Fruit fly (Drosophila melanogaster) whole organism, prepupa: ENCODE results near the gene CG33796.

Experiments
- Blimp-1 ChIP-seq: fragments of 200-800 bp; sonication (Bioruptor generic); optimal IDR thresholded peaks from 3 replicates; lab custom pipeline; 2017; ENCODE audit warnings: missing biosample characterization, missing genetic modification characterization, mild to moderate bottlenecking, moderate library complexity, missing genetic modification reagents
- CG10631 ChIP-seq: fragments of 200-800 bp; sonication (Bioruptor generic); optimal IDR thresholded peaks from 2 replicates; lab custom pipeline; 2016; ENCODE audit warnings: missing biosample characterization, missing genetic modification characterization
- CG10669 ChIP-seq: fragments of 200-800 bp; sonication (Bioruptor generic); optimal IDR thresholded peaks from 3 replicates; lab custom pipeline; 2018; ENCODE audit warnings: missing biosample characterization, mild to moderate bottlenecking, missing genetic modification characterization, moderate library complexity
- CG11294 ChIP-seq: fragments of 200-800 bp; sonication (Bioruptor generic); IDR thresholded peaks from 2 replicates; pipeline ENCODE4 v1.3.6; 2022; ENCODE audit warnings: missing biosample characterization, missing genetic modification characterization
- CG11902 ChIP-seq: fragments of 200-800 bp; sonication (Bioruptor generic); optimal IDR thresholded peaks from 3 replicates; lab custom pipeline; 2016; ENCODE audit warnings: missing biosample characterization, missing genetic modification characterization
- CG15336 ChIP-seq: fragments of 200-800 bp; sonication (Bioruptor generic); IDR thresholded peaks from 2 replicates; pipeline ENCODE4 v1.3.6; 2022; ENCODE audit warnings: missing biosample characterization, missing genetic modification characterization
- CG16779 ChIP-seq: fragments of 200-800 bp; sonication (Bioruptor generic); optimal IDR thresholded peaks from 3 replicates; lab custom pipeline; 2017; ENCODE audit warnings: missing biosample characterization, mild to moderate bottlenecking, missing genetic modification characterization
- CG3032 ChIP-seq: fragments of 200-800 bp; optimal IDR thresholded peaks from 2 replicates; lab custom pipeline; 2019; ENCODE audit warnings: missing biosample characterization, mild to moderate bottlenecking, missing genetic modification characterization, moderate library complexity
- CG32006 ChIP-seq: fragments of 200-800 bp; sonication (Bioruptor generic); optimal IDR thresholded peaks from 3 replicates; lab custom pipeline; 2017; ENCODE audit warnings: missing biosample characterization, mild to moderate bottlenecking, missing genetic modification characterization
- CG3919 ChIP-seq: fragments of 200-800 bp; sonication (Bioruptor generic); optimal IDR thresholded peaks from 3 replicates; lab custom pipeline; 2016; ENCODE audit warnings: missing biosample characterization, missing genetic modification characterization
- CG6163 ChIP-seq: fragments of 200-800 bp; sonication (Bioruptor generic); IDR thresholded peaks from 3 replicates; pipeline ENCODE4 v1.3.6; 2022; ENCODE audit warnings: missing biosample characterization, missing genetic modification characterization
- CG6276 ChIP-seq: fragments of 200-800 bp; sonication (Bioruptor generic); optimal IDR thresholded peaks from 2 replicates; lab custom pipeline; 2017; ENCODE audit warnings: missing biosample characterization, mild to moderate bottlenecking, missing genetic modification characterization
- CG6792 ChIP-seq: fragments of 200-800 bp; sonication (Bioruptor generic); optimal IDR thresholded peaks from 3 replicates; lab custom pipeline; 2016; ENCODE audit warnings: missing biosample characterization, missing genetic modification characterization
- CG6808 ChIP-seq: fragments of 200-800 bp; sonication (Bioruptor generic); optimal IDR thresholded peaks from 3 replicates; lab custom pipeline; 2017; ENCODE audit warnings: missing biosample characterization, missing genetic modification characterization, mild to moderate bottlenecking, moderate library complexity, missing genetic modification reagents
- CG8119 ChIP-seq: fragments of 200-800 bp; sonication (Bioruptor generic); IDR thresholded peaks from 3 replicates; pipeline ENCODE4 v1.3.6; 2022; ENCODE audit warnings: missing biosample characterization, missing genetic modification characterization
- CG8632 ChIP-seq: fragments of 200-800 bp; sonication (Bioruptor generic); optimal IDR thresholded peaks from 3 replicates; lab custom pipeline; 2016; ENCODE audit warnings: missing biosample characterization, missing genetic modification characterization
- CG9139 ChIP-seq: fragments of 200-800 bp; sonication (Bioruptor generic); optimal IDR thresholded peaks from 3 replicates; lab custom pipeline; 2017; ENCODE audit warnings: missing biosample characterization, mild to moderate bottlenecking, missing genetic modification characterization
- Eip78C ChIP-seq: fragments of 200-800 bp; sonication (Bioruptor generic); peaks from one replicate; lab custom pipeline; 2016; ENCODE audit warnings: missing biosample characterization, missing genetic modification characterization
- Eip93F ChIP-seq: fragments of 200-800 bp; sonication (Bioruptor generic); optimal IDR thresholded peaks from 2 replicates; lab custom pipeline; 2016; ENCODE audit warnings: missing biosample characterization, mild to moderate bottlenecking, missing genetic modification characterization
- Gug ChIP-seq: fragments of 200-800 bp; sonication (Bioruptor generic); IDR thresholded peaks from 2 replicates; pipeline ENCODE4 v1.3.6; 2022; ENCODE audit warnings: missing biosample characterization, missing genetic modification characterization
- Hr39 ChIP-seq: fragments of 200-800 bp; sonication (Bioruptor generic); optimal IDR thresholded peaks from 2 replicates; lab custom pipeline; 2016; ENCODE audit warnings: missing biosample characterization, missing genetic modification characterization
- Met ChIP-seq: fragments of 200-800 bp; sonication (Bioruptor generic); optimal IDR thresholded peaks from 3 replicates; lab custom pipeline; 2016; ENCODE audit warnings: missing biosample characterization, missing genetic modification characterization
- OdsH ChIP-seq: fragments of 200-800 bp; sonication (Bioruptor generic); optimal IDR thresholded peaks from 3 replicates; lab custom pipeline; 2016; ENCODE audit warnings: missing biosample characterization, missing genetic modification characterization
- Sox14 ChIP-seq: fragments of 200-800 bp; sonication (Bioruptor generic); optimal IDR thresholded peaks from 3 replicates; lab custom pipeline; 2016; ENCODE audit warnings: missing biosample characterization, missing genetic modification characterization
- Sox15 ChIP-seq: fragments of 200-800 bp; sonication (Bioruptor generic); optimal IDR thresholded peaks from 3 replicates; lab custom pipeline; 2016; ENCODE audit warnings: missing biosample characterization, missing genetic modification characterization
- achi ChIP-seq: fragments of 200-800 bp; sonication (Bioruptor generic); optimal IDR thresholded peaks from 3 replicates; lab custom pipeline; 2016; ENCODE audit warnings: missing biosample characterization, missing genetic modification characterization
- acj6 ChIP-seq: fragments of 200-800 bp; sonication (Bioruptor generic); optimal IDR thresholded peaks from 3 replicates; lab custom pipeline; 2016; ENCODE audit warnings: missing biosample characterization, missing genetic modification characterization
- dac ChIP-seq: fragments of 200-800 bp; sonication (Bioruptor generic); optimal IDR thresholded peaks from 2 replicates; lab custom pipeline; 2017; ENCODE audit warnings: missing biosample characterization, mild to moderate bottlenecking, missing genetic modification characterization
- dsx ChIP-seq: fragments of 200-800 bp; optimal IDR thresholded peaks from 3 replicates; lab custom pipeline; 2019; ENCODE audit warnings: missing biosample characterization, mild to moderate bottlenecking, missing genetic modification characterization, moderate library complexity; ENCODE audit not compliant: poor library complexity, severe bottlenecking
- eg ChIP-seq: fragments of 200-800 bp; sonication (Bioruptor generic); IDR thresholded peaks from 3 replicates; pipeline ENCODE4 v1.3.6; 2022; ENCODE audit warnings: missing biosample characterization, missing genetic modification characterization
- esn ChIP-seq: fragments of 200-800 bp; sonication (Bioruptor generic); optimal IDR thresholded peaks from 2 replicates; lab custom pipeline; 2016; ENCODE audit warnings: missing biosample characterization, mild to moderate bottlenecking, missing genetic modification characterization, moderate library complexity
- fd59A ChIP-seq: fragments of 200-800 bp; sonication (Bioruptor generic); optimal IDR thresholded peaks from 2 replicates; lab custom pipeline; 2017; ENCODE audit warnings: missing biosample characterization, mild to moderate bottlenecking, missing genetic modification characterization, missing genetic modification reagents
- fd85E ChIP-seq: fragments of 200-800 bp; sonication (Bioruptor generic); optimal IDR thresholded peaks from 3 replicates; lab custom pipeline; 2016; ENCODE audit warnings: missing biosample characterization, missing genetic modification characterization
- fkh ChIP-seq: fragments of 200-800 bp; sonication (Bioruptor generic); optimal IDR thresholded peaks from 3 replicates; lab custom pipeline; 2017; ENCODE audit warnings: missing biosample characterization, mild to moderate bottlenecking, missing genetic modification characterization, moderate library complexity
- lz ChIP-seq: fragments of 200-800 bp; sonication (Bioruptor generic); optimal IDR thresholded peaks from 3 replicates; lab custom pipeline; 2016; ENCODE audit warnings: missing biosample characterization, missing genetic modification characterization
- net ChIP-seq: fragments of 200-800 bp; sonication (Bioruptor generic); optimal IDR thresholded peaks from 3 replicates; lab custom pipeline; 2016; ENCODE audit warnings: missing biosample characterization, missing genetic modification characterization
- salr ChIP-seq, 2 experiments: fragments of 200-800 bp; sonication (Bioruptor generic); optimal IDR thresholded peaks; 3 replicates each; lab custom pipeline; 2016 to 2018; ENCODE audit warnings: missing biosample characterization in 2 of 2, missing genetic modification characterization in 2 of 2, mild to moderate bottlenecking in 1 of 2
- spab ChIP-seq: fragments of 200-800 bp; sonication (Bioruptor generic); optimal IDR thresholded peaks from 2 replicates; lab custom pipeline; 2017; ENCODE audit warnings: missing biosample characterization, mild to moderate bottlenecking, missing genetic modification characterization, missing genetic modification reagents
- ss ChIP-seq, 2 experiments: fragments of 200-800 bp; sonication (Bioruptor generic); optimal IDR thresholded peaks; 2 replicates in 1 of 2; 3 replicates in 1 of 2; lab custom pipeline; 2017 to 2018; ENCODE audit warnings: mild to moderate bottlenecking in 2 of 2, missing biosample characterization in 2 of 2, missing genetic modification characterization in 2 of 2, moderate library complexity in 1 of 2
- svp ChIP-seq: fragments of 200-800 bp; sonication (Bioruptor generic); peaks from one replicate; lab custom pipeline; 2016; ENCODE audit warnings: missing biosample characterization, missing genetic modification characterization
- topi ChIP-seq: fragments of 200-800 bp; sonication (Bioruptor generic); optimal IDR thresholded peaks from 3 replicates; lab custom pipeline; 2016; ENCODE audit warnings: missing biosample characterization, missing genetic modification characterization
- vri ChIP-seq: fragments of 200-800 bp; sonication (Bioruptor generic); optimal IDR thresholded peaks from 3 replicates; lab custom pipeline; 2016; ENCODE audit warnings: missing biosample characterization, mild to moderate bottlenecking, missing genetic modification characterization

CG33796 gene

dm6 chr3L:16131264-16132066 lies 38.4 kb downstream of the CG33796 start, which contains the start of the genes Trs20 and elg1 (continued):
- TF ChIP-seq lz (peak; percentile 38), Eip93F (GFP tag; lab: Kevin White, UChicago) (no peak), CG6792 (GFP tag; lab: Kevin White, UChicago) (peak; percentile 41), Sox14 (GFP tag; lab: Kevin White, UChicago) (peak; percentile 30), CG32006 (no peak), svp (GFP tag; lab: Kevin White, UChicago) (no peak), achi (GFP tag; lab: Kevin White, UChicago) (no peak), topi (peak; percentile 19), Met (GFP tag; lab: Kevin White, UChicago) (no peak), acj6 (GFP tag; lab: Kevin White, UChicago) (peak; percentile 52), CG10631 (GFP tag; lab: Kevin White, UChicago) (peak; percentile 18)

dm6 chr3L:16128973-16129745 lies 40.7 kb downstream of the CG33796 start, which contains the start of gene SsRbeta:
TSS of gene SsRbeta (plus strand) at chr3L:16129617.
- TF ChIP-seq fd85E: no peak
- TF ChIP-seq CG15336: peak; percentile 41
- TF ChIP-seq Eip93F (GFP tag; lab: Kevin White, UChicago): peak; percentile 78
- TF ChIP-seq Eip78C (GFP tag; lab: Kevin White, UChicago): peak; percentile 75
- no peak for TF ChIP-seq CG11294 (GFP tag; lab: Robert Waterston, UW)
- peak; percentile 33 for TF ChIP-seq Gug (GFP tag; lab: Robert Waterston, UW)
- no peak for TF ChIP-seq salr (GFP tag; optimal IDR thresholded peaks at IDR 0.05; lab: Kevin White, UChicago)
- TF ChIP-seq CG9139 (GFP tag; lab: Kevin White, UChicago): no peak
- peak; percentile 63 for TF ChIP-seq eg (GFP tag; lab: Robert Waterston, UW)
- peak; percentile 19 for TF ChIP-seq CG8119 (GFP tag; lab: Robert Waterston, UW)
- TF ChIP-seq OdsH: peak; percentile 43
- peak; percentile 38 for TF ChIP-seq acj6 (GFP tag; lab: Kevin White, UChicago)
- TF ChIP-seq CG8632 (GFP tag; lab: Kevin White, UChicago): no peak
- TF ChIP-seq topi: no peak
- peak; percentile 18 for TF ChIP-seq CG10631 (GFP tag; lab: Kevin White, UChicago)
- peak; percentile 20 for TF ChIP-seq CG6163 (GFP tag; lab: Robert Waterston, UW)
- no peak for TF ChIP-seq ss (GFP tag; optimal IDR thresholded peaks at IDR 0.05; lab: Kevin White, UChicago)
- TF ChIP-seq fkh: peak; percentile 51
- no peak for TF ChIP-seq dsx
- TF ChIP-seq CG11902 (GFP tag; lab: Kevin White, UChicago): no peak
- TF ChIP-seq esn (GFP tag; lab: Kevin White, UChicago): peak; percentile 19
- TF ChIP-seq CG3032 (tag; lab: Kevin White, UChicago): peak; percentile 13
- peak; percentile 100 for TF ChIP-seq achi (GFP tag; lab: Kevin White, UChicago)
- TF ChIP-seq dac (GFP tag; lab: Kevin White, UChicago): no peak
- no peak for TF ChIP-seq CG3919 (GFP tag; lab: Kevin White, UChicago)
- TF ChIP-seq CG16779 (tag; lab: Kevin White, UChicago): no peak
- peak; percentile 26 for TF ChIP-seq Met (GFP tag; lab: Kevin White, UChicago)
- TF ChIP-seq, all 60 proteins: peak for 15

dm6 chr3L:16128481-16128972 lies 41.4 kb downstream of the CG33796 start, which contains the start of gene Pgm1:
TSS of gene Pgm1 (minus strand) at chr3L:16128531.
- peak; percentile 89 for TF ChIP-seq achi (GFP tag; lab: Kevin White, UChicago)
- peak; percentile 94 for TF ChIP-seq Hr39
- peak; percentile 87 for TF ChIP-seq CG10669 (GFP tag; lab: Kevin White, UChicago)
- TF ChIP-seq CG9139 (GFP tag; lab: Kevin White, UChicago): no peak
- peak; percentile 78 for TF ChIP-seq fd59A (GFP tag; lab: Kevin White, UChicago)
- TF ChIP-seq Blimp-1 (GFP tag; lab: Kevin White, UChicago): peak; percentile 71
- TF ChIP-seq CG6276 (GFP tag; lab: Kevin White, UChicago): no peak
- TF ChIP-seq salr (GFP tag; optimal IDR thresholded peaks at IDR 0.05; lab: Kevin White, UChicago): no peak
- no peak for TF ChIP-seq dac (GFP tag; lab: Kevin White, UChicago)
- TF ChIP-seq Sox15 (GFP tag; lab: Kevin White, UChicago): peak; percentile 89
- TF ChIP-seq vri (GFP tag; lab: Kevin White, UChicago): peak; percentile 93
- TF ChIP-seq spab (GFP tag; lab: Kevin White, UChicago): no peak
- TF ChIP-seq topi: peak; percentile 95
- TF ChIP-seq ss (GFP tag; optimal IDR thresholded peaks at IDR 0.05; lab: Kevin White, UChicago): no peak
- TF ChIP-seq net (GFP tag; lab: Kevin White, UChicago): no peak
- peak; percentile 92 for TF ChIP-seq acj6 (GFP tag; lab: Kevin White, UChicago)
- TF ChIP-seq Met (GFP tag; lab: Kevin White, UChicago): peak; percentile 94
- peak; percentile 83 for TF ChIP-seq CG6808 (GFP tag; lab: Kevin White, UChicago)
- TF ChIP-seq CG6163 (GFP tag; lab: Robert Waterston, UW): no peak; the same call in 1 of the 3 replicates
- TF ChIP-seq CG8119 (GFP tag; lab: Robert Waterston, UW): no peak; the same call in 1 of the 3 replicates
